Worm (Caenorhabditis elegans) whole organism, mixed stage, embryonic: ENCODE results near the gene mig-38.

Experiments used
- M03D4.4 ChIP-seq: sonication (generic microtip); optimal IDR thresholded peaks from 2 replicates; lab custom pipeline; 2017; ENCODE audit warnings: mild to moderate bottlenecking, missing genetic modification characterization, missing compliant biosample characterization
- bed-3 ChIP-seq: fragments of 200-800 bp; sonication (Bioruptor generic); optimal IDR thresholded peaks from 3 replicates; lab custom pipeline; 2018; ENCODE audit warnings: mild to moderate bottlenecking, missing genetic modification characterization, moderate library complexity, missing compliant biosample characterization
- blmp-1 ChIP-seq: fragments of 150-350 bp; optimal IDR thresholded peaks from 2 replicates; lab custom pipeline; 2014; ENCODE audit warnings: missing biosample characterization, missing genetic modification characterization
- ceh-39 ChIP-seq: fragments of 150-350 bp; optimal IDR thresholded peaks from 2 replicates; lab custom pipeline; 2014; ENCODE audit warnings: missing biosample characterization, missing genetic modification characterization
- ceh-43 ChIP-seq: fragments of 200-800 bp; sonication (Bioruptor generic); optimal IDR thresholded peaks from 2 replicates; lab custom pipeline; 2018; ENCODE audit warnings: mild to moderate bottlenecking, missing genetic modification characterization, moderate library complexity, missing compliant biosample characterization
- ceh-83 ChIP-seq: fragments of 200-800 bp; sonication (Bioruptor generic); optimal IDR thresholded peaks from 2 replicates; lab custom pipeline; 2018; ENCODE audit warnings: mild to moderate bottlenecking, missing genetic modification characterization, missing compliant biosample characterization
- ces-1 ChIP-seq: fragments of 150-350 bp; optimal IDR thresholded peaks from 2 replicates; lab custom pipeline; 2014; ENCODE audit warnings: missing biosample characterization, missing genetic modification reagents, missing genetic modification characterization
- cnd-1 ChIP-seq: fragments of 200-800 bp; sonication (Bioruptor generic); optimal IDR thresholded peaks from 2 replicates; lab custom pipeline; 2018; ENCODE audit warnings: mild to moderate bottlenecking, missing genetic modification characterization, missing compliant biosample characterization
- drap-1 ChIP-seq: fragments of 200-800 bp; sonication (Bioruptor generic); optimal IDR thresholded peaks from 3 replicates; lab custom pipeline; 2018; ENCODE audit warnings: mild to moderate bottlenecking, missing genetic modification characterization, missing compliant biosample characterization
- elt-1 ChIP-seq: sonication (generic microtip); optimal IDR thresholded peaks from 2 replicates; lab custom pipeline; 2017; ENCODE audit warnings: missing genetic modification characterization, mild to moderate bottlenecking, missing compliant biosample characterization, antibody characterized with exemption, moderate library complexity, borderline replicate concordance; ENCODE audit not compliant: insufficient read depth
- elt-3 ChIP-seq: fragments of 150-350 bp; optimal IDR thresholded peaks from 2 replicates; lab custom pipeline; 2014; ENCODE audit warnings: missing biosample characterization, missing genetic modification characterization
- flh-1 ChIP-seq: fragments of 200-800 bp; sonication (Bioruptor generic); optimal IDR thresholded peaks from 2 replicates; lab custom pipeline; 2018; ENCODE audit warnings: mild to moderate bottlenecking, missing genetic modification characterization, moderate library complexity, missing compliant biosample characterization
- ham-2 ChIP-seq: fragments of 200-800 bp; sonication (Bioruptor generic); optimal IDR thresholded peaks from 2 replicates; lab custom pipeline; 2018; ENCODE audit warnings: mild to moderate bottlenecking, missing genetic modification characterization, missing compliant biosample characterization
- hlh-1 ChIP-seq: fragments of 150-350 bp; optimal IDR thresholded peaks from 2 replicates; lab custom pipeline; 2014; ENCODE audit warnings: missing biosample characterization, missing genetic modification reagents, missing genetic modification characterization
- lin-13 ChIP-seq: fragments of 150-350 bp; optimal IDR thresholded peaks from 2 replicates; lab custom pipeline; 2014; ENCODE audit warnings: missing biosample characterization, missing genetic modification characterization
- lin-32 ChIP-seq: fragments of 200-800 bp; sonication (Bioruptor generic); optimal IDR thresholded peaks from 2 replicates; lab custom pipeline; 2018; ENCODE audit warnings: mild to moderate bottlenecking, missing genetic modification characterization, missing compliant biosample characterization
- lsy-2 ChIP-seq: fragments of 150-350 bp; optimal IDR thresholded peaks from 2 replicates; lab custom pipeline; 2014; ENCODE audit warnings: missing biosample characterization, missing genetic modification characterization
- mab-5 ChIP-seq: fragments of 150-350 bp; optimal IDR thresholded peaks from 2 replicates; lab custom pipeline; 2014; ENCODE audit warnings: missing biosample characterization, missing genetic modification characterization
- mep-1 ChIP-seq: fragments of 150-350 bp; optimal IDR thresholded peaks from 2 replicates; lab custom pipeline; 2017; ENCODE audit warnings: missing biosample characterization, missing genetic modification reagents, missing genetic modification characterization, inconsistent platforms
- mls-2 ChIP-seq: sonication (generic microtip); optimal IDR thresholded peaks from 2 replicates; lab custom pipeline; 2016; ENCODE audit warnings: mild to moderate bottlenecking, missing genetic modification characterization, moderate library complexity, missing compliant biosample characterization
- nhr-2 ChIP-seq: fragments of 150-350 bp; optimal IDR thresholded peaks from 2 replicates; lab custom pipeline; 2014; ENCODE audit warnings: missing biosample characterization, missing genetic modification characterization
- nhr-237 ChIP-seq: fragments of 150-350 bp; optimal IDR thresholded peaks from 2 replicates; lab custom pipeline; 2014; ENCODE audit warnings: missing biosample characterization, missing genetic modification characterization
- nhr-28 ChIP-seq: fragments of 150-350 bp; optimal IDR thresholded peaks from 2 replicates; lab custom pipeline; 2014; ENCODE audit warnings: missing biosample characterization, missing genetic modification characterization
- nhr-76 ChIP-seq: sonication (generic microtip); optimal IDR thresholded peaks from 2 replicates; lab custom pipeline; 2017; ENCODE audit warnings: missing biosample characterization, missing genetic modification characterization
- pha-4 ChIP-seq: fragments of 150-350 bp; optimal IDR thresholded peaks from 2 replicates; lab custom pipeline; 2018; ENCODE audit warnings: missing biosample characterization, missing genetic modification reagents, missing genetic modification characterization
- sem-2 ChIP-seq: fragments of 200-800 bp; sonication (Bioruptor generic); optimal IDR thresholded peaks from 2 replicates; lab custom pipeline; 2018; ENCODE audit warnings: mild to moderate bottlenecking, missing genetic modification characterization, missing compliant biosample characterization
- snpc-4 ChIP-seq: fragments of 150-350 bp; optimal IDR thresholded peaks from 2 replicates; lab custom pipeline; 2014; ENCODE audit warnings: missing biosample characterization, missing genetic modification characterization
- sptf-1 ChIP-seq: sonication (generic microtip); optimal IDR thresholded peaks from 2 replicates; lab custom pipeline; 2017; ENCODE audit warnings: mild to moderate bottlenecking, missing genetic modification characterization, moderate library complexity, missing compliant biosample characterization
- tbx-8 ChIP-seq: fragments of 200-800 bp; sonication (Bioruptor generic); optimal IDR thresholded peaks from 2 replicates; lab custom pipeline; 2018; ENCODE audit warnings: mild to moderate bottlenecking, missing genetic modification characterization, moderate library complexity, missing compliant biosample characterization
- unc-120 ChIP-seq: sonication (generic microtip); optimal IDR thresholded peaks from 2 replicates; lab custom pipeline; 2017; ENCODE audit warnings: missing genetic modification characterization, missing compliant biosample characterization; ENCODE audit not compliant: poor library complexity, severe bottlenecking
- unc-39 ChIP-seq: fragments of 150-350 bp; optimal IDR thresholded peaks from 2 replicates; lab custom pipeline; 2014; ENCODE audit warnings: missing biosample characterization, missing genetic modification characterization
- unc-62 ChIP-seq: fragments of 150-350 bp; optimal IDR thresholded peaks from 2 replicates; lab custom pipeline; 2014; ENCODE audit warnings: missing biosample characterization, missing genetic modification reagents, missing genetic modification characterization
- zip-8 ChIP-seq: fragments of 150-350 bp; optimal IDR thresholded peaks from 2 replicates; lab custom pipeline; 2014; ENCODE audit warnings: missing biosample characterization, missing genetic modification characterization
- ztf-11 ChIP-seq: fragments of 150-350 bp; optimal IDR thresholded peaks from 2 replicates; lab custom pipeline; 2014; ENCODE audit warnings: missing biosample characterization, missing genetic modification characterization

Gene mig-38

DNA sequence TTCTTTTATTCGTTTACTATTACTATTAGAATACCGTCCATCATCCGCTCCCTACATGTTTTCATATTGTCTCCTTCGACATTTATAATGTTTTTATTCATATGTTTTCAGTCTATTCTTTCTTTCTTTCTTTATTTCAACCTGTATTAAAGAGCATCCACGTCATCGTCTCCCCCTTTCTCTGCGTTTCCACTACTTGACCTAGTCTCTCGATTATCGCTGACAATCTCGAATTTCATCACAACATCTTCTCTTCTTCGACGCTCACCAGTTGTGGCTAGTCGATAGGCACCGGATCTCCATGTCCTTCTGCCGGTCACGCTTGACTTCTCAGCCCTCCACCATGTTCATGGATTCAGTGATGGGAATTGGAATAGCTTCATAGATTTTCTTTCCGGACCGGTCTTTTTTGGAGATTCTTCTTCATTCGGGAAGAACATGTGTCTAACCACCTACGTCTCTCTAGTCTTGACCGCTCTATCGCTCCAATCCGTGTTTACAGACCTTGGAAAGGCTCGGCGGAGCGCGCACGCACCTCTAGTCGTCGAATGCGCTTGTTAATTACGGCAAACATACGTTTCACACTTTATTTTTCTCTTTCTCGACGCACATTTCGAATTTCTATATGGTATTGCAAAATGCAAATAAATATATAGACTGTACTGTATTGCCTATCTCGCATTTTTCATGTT is 25.6 kb upstream of the mig-38 start:
- TF ChIP-seq unc-120 (tag; lab: Kevin White, UChicago), result no peak
- TF ChIP-seq pha-4, result peak; percentile 82
- peak; percentile 26 for TF ChIP-seq ham-2 (GFP tag; lab: Kevin White, UChicago)
- TF ChIP-seq elt-1 (tag; lab: Kevin White, UChicago), result no peak
- no peak for TF ChIP-seq ztf-11
- TF ChIP-seq drap-1 (GFP tag; lab: Kevin White, UChicago), result no peak
- TF ChIP-seq mab-5 (tag; lab: Kevin White, UChicago), result no peak
- TF ChIP-seq lin-32 (GFP tag; lab: Kevin White, UChicago), result no peak
- no peak for TF ChIP-seq M03D4.4
- TF ChIP-seq unc-62, result no peak
- TF ChIP-seq sem-2 (GFP tag; lab: Kevin White, UChicago), result no peak
- TF ChIP-seq ceh-43 (GFP tag; lab: Kevin White, UChicago), result no peak
- TF ChIP-seq nhr-237 (tag; lab: Kevin White, UChicago), result no peak
- no peak for TF ChIP-seq cnd-1
- TF ChIP-seq lsy-2, result no peak
- no peak for TF ChIP-seq flh-1 (GFP tag; lab: Kevin White, UChicago)

ce11 chrIV:11569795-11570194 is 24.2 kb upstream of the mig-38 start:
- TF ChIP-seq ham-2 (GFP tag; lab: Kevin White, UChicago), result no peak
- no peak for TF ChIP-seq sem-2 (GFP tag; lab: Kevin White, UChicago)
- TF ChIP-seq ceh-39 (tag; lab: Kevin White, UChicago), result no peak
- TF ChIP-seq ztf-11, result no peak
- no peak for TF ChIP-seq M03D4.4
- TF ChIP-seq lin-32 (GFP tag; lab: Kevin White, UChicago), result no peak
- no peak for TF ChIP-seq snpc-4 (tag; lab: Kevin White, UChicago)

DNA sequence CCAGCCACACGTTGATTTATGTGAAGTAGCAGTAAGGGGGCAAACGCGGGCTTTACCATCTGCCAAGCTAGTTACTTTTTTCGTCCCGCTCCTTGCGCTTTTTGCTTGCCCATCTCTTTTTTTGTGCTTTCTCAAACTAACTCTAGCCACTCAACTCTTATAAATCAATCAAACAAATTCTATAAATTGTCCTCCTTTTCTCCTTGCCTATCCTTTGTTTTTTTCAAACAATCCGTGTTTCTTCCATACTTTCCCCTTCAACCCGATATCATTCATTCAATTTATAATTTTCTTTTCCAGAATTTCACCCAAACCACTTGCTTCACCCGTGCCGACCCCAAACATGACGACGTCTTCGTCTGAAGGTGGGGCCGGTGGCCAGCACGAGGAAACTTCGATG is 23.8 kb upstream of the mig-38 start, which contains the start of gene srgp-1:
Gene srgp-1, plus strand, starts transcription at position 301 of the 400 bp plus-strand sequence.
- no peak for TF ChIP-seq nhr-2 (tag; lab: Kevin White, UChicago)
- no peak for TF ChIP-seq unc-39 (tag; lab: Kevin White, UChicago)
- TF ChIP-seq sptf-1 (tag; lab: Kevin White, UChicago), result no peak
- no peak for TF ChIP-seq mls-2 (tag; lab: Kevin White, UChicago)

DNA sequence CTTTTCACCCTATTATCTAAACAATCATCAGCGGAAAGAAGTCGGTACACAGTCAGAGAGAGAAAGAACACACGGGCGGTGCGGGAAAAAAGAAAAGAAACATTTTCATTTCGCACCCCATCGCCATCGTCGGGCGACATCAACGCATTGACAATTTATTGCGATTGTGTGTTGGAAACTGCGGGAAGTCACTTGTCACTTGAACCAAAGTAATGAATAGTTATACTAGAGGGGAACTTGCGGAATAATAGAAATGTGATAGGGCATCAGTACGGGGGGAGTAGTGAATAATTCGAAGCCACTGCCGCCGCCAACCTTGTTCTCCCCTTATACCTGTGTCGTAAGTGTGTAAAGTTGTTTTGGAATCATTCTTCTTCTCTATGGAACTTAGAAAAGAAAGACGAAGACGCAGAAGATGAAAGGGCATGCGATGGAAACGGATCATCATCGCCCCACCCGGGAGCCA is 22.6 kb upstream of the mig-38 start:
- TF ChIP-seq ztf-11, result no peak
- TF ChIP-seq nhr-2 (tag; lab: Kevin White, UChicago), result no peak
- TF ChIP-seq elt-3 (tag; lab: Kevin White, UChicago), result no peak
- peak; percentile 80 for TF ChIP-seq unc-120 (tag; lab: Kevin White, UChicago)
- no peak for TF ChIP-seq mep-1
- peak; percentile 5 for TF ChIP-seq elt-1 (tag; lab: Kevin White, UChicago)
- no peak for TF ChIP-seq blmp-1
- no peak for TF ChIP-seq ceh-83 (GFP tag; lab: Kevin White, UChicago)
- TF ChIP-seq snpc-4 (tag; lab: Kevin White, UChicago), result no peak
- TF ChIP-seq zip-8, result no peak
- no peak for TF ChIP-seq ces-1 (GFP tag; lab: Kevin White, UChicago)
- TF ChIP-seq drap-1 (GFP tag; lab: Kevin White, UChicago), result no peak
- TF ChIP-seq sptf-1 (tag; lab: Kevin White, UChicago), result no peak
- TF ChIP-seq lin-13 (tag; lab: Kevin White, UChicago), result no peak
- TF ChIP-seq pha-4, result no peak
- no peak for TF ChIP-seq bed-3 (GFP tag; lab: Kevin White, UChicago)
- peak; percentile 33 for TF ChIP-seq unc-62
- TF ChIP-seq ceh-39 (tag; lab: Kevin White, UChicago), result no peak
- peak; percentile 22 for TF ChIP-seq hlh-1
- no peak for TF ChIP-seq lsy-2
- no peak for TF ChIP-seq mab-5 (tag; lab: Kevin White, UChicago)
- no peak for TF ChIP-seq tbx-8 (GFP tag; lab: Kevin White, UChicago)
- TF ChIP-seq lin-32 (GFP tag; lab: Kevin White, UChicago), result no peak
- TF ChIP-seq unc-39 (tag; lab: Kevin White, UChicago), result no peak
- no peak for TF ChIP-seq M03D4.4
- no peak for TF ChIP-seq nhr-76
- no peak for TF ChIP-seq nhr-237 (tag; lab: Kevin White, UChicago)
- TF ChIP-seq nhr-28, result no peak
